Fruit fly (Drosophila melanogaster) whole organism, embryonic: ENCODE measurements around the gene Gr39a.

Experiments
- Atf6 ChIP-seq: fragments of 200-800 bp; sonication (Bioruptor generic); IDR thresholded peaks from 2 replicates; pipeline ENCODE4 v1.3.6; 2022; ENCODE audit warnings: missing biosample characterization, missing genetic modification characterization
- B-H2 ChIP-seq: fragments of 200-800 bp; sonication (Bioruptor generic); optimal IDR thresholded peaks from 2 replicates; lab custom pipeline; 2018; ENCODE audit warnings: missing biosample characterization, mild to moderate bottlenecking, missing genetic modification characterization
- BEAF-32 ChIP-seq: fragments of 200-800 bp; sonication (Bioruptor generic); optimal IDR thresholded peaks from 3 replicates; lab custom pipeline; 2017; ENCODE audit warnings: missing biosample characterization, missing genetic modification characterization, mild to moderate bottlenecking, moderate library complexity, missing genetic modification reagents
- Bdp1 ChIP-seq: fragments of 200-800 bp; sonication (Bioruptor generic); optimal IDR thresholded peaks from 3 replicates; lab custom pipeline; 2016; ENCODE audit warnings: missing biosample characterization, missing genetic modification characterization
- CG10462 ChIP-seq: fragments of 200-800 bp; sonication (Bioruptor generic); optimal IDR thresholded peaks from 2 replicates; lab custom pipeline; 2016; ENCODE audit warnings: missing biosample characterization, missing genetic modification characterization
- CG10543 ChIP-seq: fragments of 200-800 bp; sonication (Bioruptor generic); optimal IDR thresholded peaks from 3 replicates; lab custom pipeline; 2017; ENCODE audit warnings: missing biosample characterization, mild to moderate bottlenecking, missing genetic modification characterization, moderate library complexity
- CG12104 ChIP-seq: fragments of 200-800 bp; sonication (Bioruptor generic); optimal IDR thresholded peaks from 3 replicates; lab custom pipeline; 2016; ENCODE audit warnings: missing biosample characterization, missing genetic modification characterization
- CG12659 ChIP-seq: fragments of 200-800 bp; sonication (Bioruptor generic); optimal IDR thresholded peaks from 3 replicates; lab custom pipeline; 2017; ENCODE audit warnings: mild to moderate bottlenecking, missing biosample characterization, missing genetic modification reagents, missing genetic modification characterization
- CG13894 ChIP-seq: fragments of 200-800 bp; sonication (Bioruptor generic); optimal IDR thresholded peaks from 3 replicates; lab custom pipeline; 2018; ENCODE audit warnings: missing biosample characterization, mild to moderate bottlenecking, missing genetic modification characterization, moderate library complexity
- CG15269 ChIP-seq: fragments of 200-800 bp; sonication (Bioruptor generic); optimal IDR thresholded peaks from 2 replicates; lab custom pipeline; 2018; ENCODE audit warnings: missing biosample characterization, mild to moderate bottlenecking, missing genetic modification characterization, moderate library complexity
- CG16779 ChIP-seq: fragments of 200-800 bp; sonication (Bioruptor generic); IDR thresholded peaks from 2 replicates; pipeline ENCODE4 v1.3.6; 2022; ENCODE audit warnings: missing biosample characterization, missing genetic modification characterization
- CG17568 ChIP-seq: fragments of 200-800 bp; sonication (Bioruptor generic); optimal IDR thresholded peaks from 2 replicates; lab custom pipeline; 2018; ENCODE audit warnings: missing biosample characterization, mild to moderate bottlenecking, missing genetic modification characterization, moderate library complexity
- CG2129 ChIP-seq: fragments of 200-800 bp; sonication (Bioruptor generic); IDR thresholded peaks from 2 replicates; pipeline ENCODE4 v1.3.6; 2022; ENCODE audit warnings: missing biosample characterization, missing genetic modification characterization; ENCODE audit not compliant: partially characterized antibody
- CG2889 ChIP-seq: fragments of 200-800 bp; sonication (Bioruptor generic); IDR thresholded peaks from 3 replicates; pipeline ENCODE4 v1.3.6; 2022; ENCODE audit warnings: missing biosample characterization, missing genetic modification characterization
- CG3163 ChIP-seq: fragments of 200-800 bp; sonication (Bioruptor generic); optimal IDR thresholded peaks from 3 replicates; lab custom pipeline; 2016; ENCODE audit warnings: missing biosample characterization, missing genetic modification characterization
- CG33557 ChIP-seq: fragments of 200-800 bp; sonication (Bioruptor generic); optimal IDR thresholded peaks from 2 replicates; lab custom pipeline; 2019; ENCODE audit warnings: missing biosample characterization, mild to moderate bottlenecking, missing genetic modification characterization, moderate library complexity
- CG4730 ChIP-seq: fragments of 200-800 bp; sonication (Bioruptor generic); IDR thresholded peaks from 2 replicates; pipeline ENCODE4 v1.3.6; 2022; ENCODE audit warnings: missing biosample characterization, missing genetic modification characterization
- CG7786 ChIP-seq: fragments of 200-800 bp; sonication (Bioruptor generic); optimal IDR thresholded peaks from 2 replicates; lab custom pipeline; 2016; ENCODE audit warnings: missing biosample characterization, missing genetic modification characterization
- CG7928 ChIP-seq: fragments of 200-800 bp; sonication (Bioruptor generic); optimal IDR thresholded peaks from 2 replicates; lab custom pipeline; 2017; ENCODE audit warnings: missing biosample characterization, mild to moderate bottlenecking, missing genetic modification characterization
- Chrac-16 ChIP-seq: fragments of 200-800 bp; sonication (Bioruptor generic); optimal IDR thresholded peaks from 3 replicates; lab custom pipeline; 2016; ENCODE audit warnings: missing biosample characterization, missing genetic modification characterization
- CoRest ChIP-seq: fragments of 200-800 bp; sonication (Bioruptor generic); optimal IDR thresholded peaks from 3 replicates; lab custom pipeline; 2018; ENCODE audit warnings: missing biosample characterization, mild to moderate bottlenecking, missing genetic modification characterization, moderate library complexity
- Dek ChIP-seq: fragments of 200-800 bp; sonication (Bioruptor generic); optimal IDR thresholded peaks from 3 replicates; lab custom pipeline; 2019; ENCODE audit warnings: missing biosample characterization, mild to moderate bottlenecking, missing genetic modification characterization, moderate library complexity
- Dip3 ChIP-seq: fragments of 200-800 bp; sonication (Bioruptor generic); optimal IDR thresholded peaks from 3 replicates; lab custom pipeline; 2016; ENCODE audit warnings: missing biosample characterization, missing genetic modification characterization
- Fer2 ChIP-seq: fragments of 200-800 bp; sonication (Bioruptor generic); optimal IDR thresholded peaks from 2 replicates; lab custom pipeline; 2018; ENCODE audit warnings: missing biosample characterization, mild to moderate bottlenecking, missing genetic modification characterization, moderate library complexity
- H15 ChIP-seq: fragments of 200-800 bp; sonication (Bioruptor generic); IDR thresholded peaks from 3 replicates; pipeline ENCODE4 v1.3.6; 2022; ENCODE audit warnings: missing biosample characterization, missing genetic modification characterization
- HHEX ChIP-seq: fragments of 200-800 bp; sonication (Bioruptor generic); optimal IDR thresholded peaks from 3 replicates; lab custom pipeline; 2017; ENCODE audit warnings: missing biosample characterization, mild to moderate bottlenecking, missing genetic modification characterization, missing genetic modification reagents
- Jarid2 ChIP-seq: fragments of 200-800 bp; sonication (Bioruptor generic); optimal IDR thresholded peaks from 3 replicates; lab custom pipeline; 2017; ENCODE audit warnings: mild to moderate bottlenecking, missing biosample characterization, missing genetic modification reagents, missing genetic modification characterization
- MESR4 ChIP-seq: fragments of 200-800 bp; sonication (Bioruptor generic); optimal IDR thresholded peaks from 2 replicates; lab custom pipeline; 2018; ENCODE audit warnings: missing biosample characterization, mild to moderate bottlenecking, missing genetic modification characterization, moderate library complexity
- NC2β ChIP-seq: fragments of 200-800 bp; sonication (Bioruptor generic); optimal IDR thresholded peaks from 2 replicates; lab custom pipeline; 2016; ENCODE audit warnings: missing biosample characterization, missing genetic modification characterization
- Side ChIP-seq: fragments of 200-800 bp; sonication (Bioruptor generic); optimal IDR thresholded peaks from 2 replicates; lab custom pipeline; 2016; ENCODE audit warnings: missing biosample characterization, missing genetic modification characterization
- Six4 ChIP-seq: fragments of 200-800 bp; sonication (Bioruptor generic); optimal IDR thresholded peaks from 2 replicates; lab custom pipeline; 2016; ENCODE audit warnings: missing biosample characterization, missing genetic modification characterization
- Sry-β ChIP-seq: fragments of 200-800 bp; sonication (Bioruptor generic); optimal IDR thresholded peaks from 2 replicates; lab custom pipeline; 2018; ENCODE audit warnings: missing biosample characterization, mild to moderate bottlenecking, missing genetic modification characterization, moderate library complexity
- cas ChIP-seq: fragments of 200-800 bp; sonication (Bioruptor generic); IDR thresholded peaks from 2 replicates; pipeline ENCODE4 v1.3.6; 2022; ENCODE audit warnings: missing biosample characterization, missing genetic modification characterization
- caup ChIP-seq: fragments of 200-800 bp; sonication (Bioruptor generic); optimal IDR thresholded peaks from 3 replicates; lab custom pipeline; 2017; ENCODE audit warnings: missing biosample characterization, mild to moderate bottlenecking, missing genetic modification characterization, moderate library complexity; ENCODE audit not compliant: severe bottlenecking
- cg ChIP-seq: fragments of 200-800 bp; sonication (Bioruptor generic); optimal IDR thresholded peaks from 3 replicates; lab custom pipeline; 2019; ENCODE audit warnings: missing biosample characterization, mild to moderate bottlenecking, missing genetic modification characterization, moderate library complexity
- disco-r ChIP-seq: fragments of 200-800 bp; sonication (Bioruptor generic); optimal IDR thresholded peaks from 2 replicates; lab custom pipeline; 2016; ENCODE audit warnings: missing biosample characterization, missing genetic modification characterization
- dm ChIP-seq: fragments of 200-800 bp; sonication (Bioruptor generic); optimal IDR thresholded peaks from 3 replicates; lab custom pipeline; 2016; ENCODE audit warnings: missing biosample characterization, missing genetic modification characterization
- gro ChIP-seq: fragments of 200-800 bp; sonication (Bioruptor generic); optimal IDR thresholded peaks from 2 replicates; lab custom pipeline; 2016; ENCODE audit warnings: missing biosample characterization, missing genetic modification characterization
- hkb ChIP-seq, 2 experiments: fragments of 200-800 bp in 1 of 2; fragments of >200 bp in 1 of 2; sonication (Bioruptor generic) in 1 of 2; IDR thresholded peaks in 1 of 2; optimal IDR thresholded peaks in 1 of 2; 2 replicates each; pipeline versions ENCODE4 v1.3.6 to Lab custom; 2017 to 2022; ENCODE audit warnings: missing biosample characterization in 1 of 2, missing genetic modification characterization in 1 of 2
- jumu ChIP-seq: fragments of 200-800 bp; sonication (Bioruptor generic); optimal IDR thresholded peaks from 3 replicates; lab custom pipeline; 2016; ENCODE audit warnings: missing biosample characterization, missing genetic modification characterization
- lbe ChIP-seq: fragments of 200-800 bp; sonication (Bioruptor generic); optimal IDR thresholded peaks from 2 replicates; lab custom pipeline; 2016; ENCODE audit warnings: missing biosample characterization, mild to moderate bottlenecking, missing genetic modification characterization
- oc ChIP-seq: fragments of 200-800 bp; sonication (Bioruptor generic); optimal IDR thresholded peaks from 2 replicates; lab custom pipeline; 2018; ENCODE audit warnings: missing biosample characterization, mild to moderate bottlenecking, missing genetic modification characterization, moderate library complexity
- pan ChIP-seq, 4 experiments: fragments of >200 bp in 3 of 4; fragments of 200-800 bp in 1 of 4; sonication (Bioruptor generic) in 1 of 4; optimal IDR thresholded peaks in 3 of 4; IDR thresholded peaks in 1 of 4; 2 replicates each; pipeline versions ENCODE4 v1.3.6 to Lab custom; 2017 to 2022; ENCODE audit warnings: missing biosample characterization in 2 of 4, missing genetic modification characterization in 2 of 4, mixed read lengths in 1 of 4
- pros ChIP-seq: fragments of 200-800 bp; sonication (Bioruptor generic); optimal IDR thresholded peaks from 3 replicates; lab custom pipeline; 2019; ENCODE audit warnings: missing biosample characterization, mild to moderate bottlenecking, missing genetic modification characterization, moderate library complexity
- sd ChIP-seq: fragments of 200-800 bp; sonication (Bioruptor generic); optimal IDR thresholded peaks from 3 replicates; lab custom pipeline; 2018; ENCODE audit warnings: missing biosample characterization, mild to moderate bottlenecking, missing genetic modification characterization, moderate library complexity
- so ChIP-seq: fragments of 200-800 bp; sonication (Bioruptor generic); IDR thresholded peaks from 3 replicates; pipeline ENCODE4 v1.3.6; 2022; ENCODE audit warnings: missing biosample characterization, missing genetic modification characterization
- tin ChIP-seq: fragments of 200-800 bp; sonication (Bioruptor generic); optimal IDR thresholded peaks from 3 replicates; lab custom pipeline; 2016; ENCODE audit warnings: missing biosample characterization, missing genetic modification characterization
- vvl ChIP-seq: fragments of 200-800 bp; sonication (Bioruptor generic); IDR thresholded peaks from 2 replicates; pipeline ENCODE4 v1.3.6; 2022; ENCODE audit warnings: missing biosample characterization, missing genetic modification characterization

The Gr39a gene

DNA sequence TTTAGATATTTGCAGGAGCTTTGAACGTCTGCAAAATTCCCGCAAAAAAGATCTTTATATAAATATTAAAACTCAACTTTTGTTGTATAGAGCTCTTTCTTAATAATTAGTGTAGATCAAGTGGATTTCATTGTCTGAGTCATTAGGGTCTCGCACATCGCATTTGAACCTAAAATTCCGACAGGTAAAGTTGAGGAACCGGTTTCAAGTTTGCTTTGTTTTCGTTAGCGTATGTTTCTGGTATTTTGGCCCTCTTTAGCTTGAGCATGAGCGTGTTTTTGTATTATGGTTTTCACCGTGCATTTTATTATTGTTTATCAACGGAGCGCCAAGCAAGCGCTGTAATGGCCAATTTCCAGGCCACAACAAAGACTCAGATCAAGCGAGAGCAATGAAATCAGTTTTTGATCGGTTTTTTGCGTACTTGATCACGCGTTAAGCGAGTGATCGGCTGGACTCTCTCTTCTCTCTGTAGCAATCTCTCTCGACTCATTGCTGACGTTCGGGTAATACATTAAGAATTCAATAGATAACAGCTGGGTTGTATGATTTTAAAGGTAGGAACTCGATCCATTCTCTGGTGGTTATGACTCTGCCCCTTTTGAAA, 22.4 kb downstream of the Gr39a start (continued):
- no peak for TF ChIP-seq Chrac-16 (GFP tag; lab: Kevin White, UChicago)
- TF ChIP-seq Sry-β (GFP tag; lab: Kevin White, UChicago) = no peak
- peak; percentile 58 for TF ChIP-seq CG10543 (GFP tag; lab: Kevin White, UChicago)
- no peak for TF ChIP-seq CoRest (tag; lab: Kevin White, UChicago)
- TF ChIP-seq CG4730 (GFP tag; lab: Robert Waterston, UW) = no peak
- no peak for TF ChIP-seq disco-r (GFP tag; lab: Kevin White, UChicago)
- TF ChIP-seq sd (tag; lab: Kevin White, UChicago) = peak; percentile 96
- no peak for TF ChIP-seq CG2889
- TF ChIP-seq oc (tag; lab: Kevin White, UChicago) = peak; percentile 25
- TF ChIP-seq jumu (GFP tag; lab: Kevin White, UChicago) = no peak
- TF ChIP-seq NC2β (GFP tag; lab: Kevin White, UChicago) = no peak
- TF ChIP-seq CG33557 = no peak
- no peak for TF ChIP-seq CG3163 (GFP tag; lab: Kevin White, UChicago)
- no peak for TF ChIP-seq cg (GFP tag; lab: Kevin White, UChicago)
- peak; percentile 57 for TF ChIP-seq CG13894 (tag; lab: Kevin White, UChicago)
- no peak for TF ChIP-seq Fer2 (tag; lab: Kevin White, UChicago)
- TF ChIP-seq so (GFP tag; lab: Robert Waterston, UW) = no peak
- TF ChIP-seq Jarid2 (GFP tag; lab: Kevin White, UChicago) = no peak
- no peak for TF ChIP-seq cas (GFP tag; lab: Robert Waterston, UW)
- no peak for TF ChIP-seq CG16779 (GFP tag; lab: Robert Waterston, UW)
- peak; percentile 6 for TF ChIP-seq gro
- no peak for TF ChIP-seq MESR4 (GFP tag; lab: Kevin White, UChicago)
- no peak for TF ChIP-seq dm (GFP tag; lab: Kevin White, UChicago)
- TF ChIP-seq B-H2 = no peak
- TF ChIP-seq caup (GFP tag; lab: Kevin White, UChicago) = no peak
- TF ChIP-seq Bdp1 (GFP tag; lab: Kevin White, UChicago) = no peak
- TF ChIP-seq CG12659 (GFP tag; lab: Kevin White, UChicago) = no peak
- no peak for TF ChIP-seq pros (GFP tag; lab: Kevin White, UChicago)
- no peak for TF ChIP-seq H15 (GFP tag; lab: Robert Waterston, UW)
- no peak for TF ChIP-seq CG2129
- no peak for TF ChIP-seq CG7928 (GFP tag; lab: Kevin White, UChicago)
- TF ChIP-seq Side (GFP tag; lab: Kevin White, UChicago) = no peak
- TF ChIP-seq tin (GFP tag; lab: Kevin White, UChicago) = no peak
- peak; percentile 21 for TF ChIP-seq lbe (GFP tag; lab: Kevin White, UChicago)

DNA sequence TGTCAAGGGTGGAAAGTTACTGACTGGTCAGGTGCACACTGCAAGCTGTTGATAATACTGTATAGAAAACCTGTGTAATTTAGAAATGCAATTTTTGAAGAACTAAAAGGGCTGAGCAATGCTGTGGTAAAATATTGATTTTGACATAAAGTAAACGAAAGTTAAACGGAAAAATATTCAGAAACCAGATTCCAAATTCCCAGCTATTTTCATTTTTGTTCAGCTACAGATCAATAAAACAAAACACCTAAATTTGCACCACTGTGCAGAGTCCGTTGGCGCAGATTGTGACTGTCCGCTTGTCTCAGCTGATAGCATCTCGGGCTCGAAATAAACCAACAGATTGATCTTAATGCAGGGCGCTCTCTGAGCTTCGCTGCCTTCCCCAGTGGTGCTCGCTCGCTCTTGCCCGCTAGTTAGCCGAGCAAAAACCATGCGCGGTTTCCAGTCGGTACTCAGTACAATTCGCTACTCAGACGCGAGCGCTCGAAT, 23.4 kb downstream of the Gr39a start, which contains the start of gene CG46314:
Gene CG46314 (plus strand): TSS at position 452 of the 492 bp plus-strand sequence.
- no peak for TF ChIP-seq Dek (tag; lab: Kevin White, UChicago)
- no peak for TF ChIP-seq hkb (optimal IDR thresholded peaks at IDR 0.05; lab: Kevin White, UChicago)
- peak; percentile 30 for TF ChIP-seq hkb (GFP tag; IDR thresholded peaks at IDR 0.05; lab: Robert Waterston, UW)
- TF ChIP-seq CG7786 (GFP tag; lab: Kevin White, UChicago) = no peak
- peak; percentile 3 for TF ChIP-seq Dip3 (GFP tag; lab: Kevin White, UChicago)
- TF ChIP-seq CG15269 (tag; lab: Kevin White, UChicago) = no peak
- no peak for TF ChIP-seq BEAF-32 (GFP tag; lab: Kevin White, UChicago)
- peak; percentile 23; the same call in 1 of the 2 replicates for TF ChIP-seq vvl (GFP tag; lab: Robert Waterston, UW)
- TF ChIP-seq CG12104 (GFP tag; lab: Kevin White, UChicago) = no peak
- TF ChIP-seq HHEX = peak; percentile 6
- TF ChIP-seq CG17568 (GFP tag; lab: Kevin White, UChicago) = no peak
- TF ChIP-seq pan (optimal IDR thresholded peaks at IDR 0.05; lab: Kevin White, UChicago) = no peak
- peak in 1 of 2 experiments; percentile 54 for TF ChIP-seq pan (GFP tag; optimal IDR thresholded peaks at IDR 0.05 in 1 of 2, IDR thresholded peaks at IDR 0.05 in 1 of 2)
- TF ChIP-seq B-H2 = no peak
- 0 out of 3 replicates have a peak, but pooled peaks have one; percentile 7 for TF ChIP-seq so (GFP tag; lab: Robert Waterston, UW)
- no peak for TF ChIP-seq CG10462
- TF ChIP-seq lbe (GFP tag; lab: Kevin White, UChicago) = peak; percentile 39
- no peak for TF ChIP-seq Six4 (GFP tag; lab: Kevin White, UChicago)
- no peak for TF ChIP-seq CoRest (tag; lab: Kevin White, UChicago)
- TF ChIP-seq Atf6 = peak; percentile 48; the same call in 1 of the 2 replicates
